Worm (Caenorhabditis elegans) whole organism, L4 larva: ENCODE data around the gene H06H21.8.
A peak's percentile ranks its signal among the peaks of the same experiment; 100 is the strongest.

Experiments used
- F26F4.8 ChIP-seq: fragments of 200-800 bp; sonication (Bioruptor generic); conservative IDR thresholded peaks from 2 replicates; pipeline ENCODE4 v1.3.6; 2022; ENCODE audit warnings: missing genetic modification characterization, missing compliant biosample characterization
- R02D3.7 ChIP-seq: fragments of 150-350 bp; sonication (generic microtip); optimal IDR thresholded peaks from 3 replicates; lab custom pipeline; 2014; ENCODE audit warnings: missing biosample characterization, missing genetic modification characterization
- T20F7.1 ChIP-seq: fragments of 200-800 bp; sonication (Bioruptor generic); optimal IDR thresholded peaks from 2 replicates; lab custom pipeline; 2018; ENCODE audit warnings: mild to moderate bottlenecking, missing genetic modification characterization, missing compliant biosample characterization
- T26A8.4 ChIP-seq: fragments of 200-800 bp; sonication (Bioruptor generic); IDR thresholded peaks from 2 replicates; pipeline ENCODE4 v1.3.6; 2022; ENCODE audit warnings: missing genetic modification characterization, missing compliant biosample characterization
- aha-1 ChIP-seq: fragments of 150-350 bp; peaks from one replicate; lab custom pipeline; 2014; ENCODE audit warnings: missing biosample characterization, missing genetic modification characterization
- aly-2 ChIP-seq: sonication (generic microtip); optimal IDR thresholded peaks from 2 replicates; lab custom pipeline; 2018; ENCODE audit warnings: missing biosample characterization, missing genetic modification characterization
- ceh-32 ChIP-seq: sonication (generic microtip); optimal IDR thresholded peaks from 2 replicates; lab custom pipeline; 2016; ENCODE audit warnings: mild to moderate bottlenecking, missing genetic modification characterization, missing compliant biosample characterization; ENCODE audit not compliant: poor library complexity
- ceh-62 ChIP-seq: sonication (generic microtip); optimal IDR thresholded peaks from 2 replicates; lab custom pipeline; 2017; ENCODE audit warnings: missing biosample characterization, missing genetic modification characterization
- daf-12 ChIP-seq: fragments of 150-350 bp; optimal IDR thresholded peaks from 2 replicates; lab custom pipeline; 2014; ENCODE audit warnings: missing biosample characterization, missing genetic modification reagents, missing genetic modification characterization
- daf-16 ChIP-seq, 3 experiments: sonication (generic microtip); optimal IDR thresholded peaks; 2 replicates each; lab custom pipeline; 2016 to 2017; ENCODE audit warnings: missing genetic modification characterization in 3 of 3, missing genetic modification reagents in 3 of 3, mild to moderate bottlenecking in 2 of 3, missing compliant biosample characterization in 2 of 3, missing biosample characterization in 1 of 3, moderate library complexity in 1 of 3
- daf-8 ChIP-seq: fragments of 200-800 bp; sonication (Bioruptor generic); IDR thresholded peaks from 2 replicates; pipeline ENCODE4 v1.3.6; 2022; ENCODE audit warnings: missing genetic modification characterization, missing compliant biosample characterization
- duxl-1 ChIP-seq: sonication (generic microtip); optimal IDR thresholded peaks from 2 replicates; lab custom pipeline; 2016; ENCODE audit warnings: mild to moderate bottlenecking, missing genetic modification characterization, moderate library complexity, missing compliant biosample characterization; ENCODE audit not compliant: poor library complexity
- dve-1 ChIP-seq: sonication (generic microtip); optimal IDR thresholded peaks from 2 replicates; lab custom pipeline; 2017; ENCODE audit warnings: antibody characterized with exemption, mild to moderate bottlenecking, missing genetic modification characterization, missing compliant biosample characterization; ENCODE audit not compliant: insufficient read depth
- hif-1 ChIP-seq, 2 experiments: sonication (generic microtip); optimal IDR thresholded peaks; 2 replicates each; lab custom pipeline; 2016 to 2017; ENCODE audit warnings: missing compliant biosample characterization in 2 of 2, missing genetic modification characterization in 2 of 2, missing genetic modification reagents in 2 of 2, missing genotype in 2 of 2, mild to moderate bottlenecking in 1 of 2
- lin-38 ChIP-seq: fragments of 200-800 bp; sonication (Bioruptor generic); IDR thresholded peaks from 2 replicates; pipeline ENCODE4 v1.3.6; 2022; ENCODE audit warnings: missing genetic modification reagents, missing genetic modification characterization, missing compliant biosample characterization
- lin-39 ChIP-seq: fragments of 150-350 bp; optimal IDR thresholded peaks from 2 replicates; lab custom pipeline; 2014; ENCODE audit warnings: missing biosample characterization, missing genetic modification reagents, missing genetic modification characterization
- madf-5 ChIP-seq, 2 experiments: fragments of 200-800 bp; sonication (Bioruptor generic); IDR thresholded peaks; 2 replicates each; pipeline ENCODE4 v1.3.6; 2022; ENCODE audit warnings: missing compliant biosample characterization in 2 of 2, missing genetic modification characterization in 2 of 2
- mdt-29 ChIP-seq: fragments of 200-800 bp; sonication (Bioruptor generic); IDR thresholded peaks from 2 replicates; pipeline ENCODE4 v1.3.6; 2022; ENCODE audit warnings: missing genetic modification reagents, missing genetic modification characterization, missing compliant biosample characterization
- mes-2 ChIP-seq: sonication (generic microtip); optimal IDR thresholded peaks from 2 replicates; lab custom pipeline; 2016; ENCODE audit warnings: missing genotype, mild to moderate bottlenecking, missing genetic modification characterization, missing compliant biosample characterization; ENCODE audit not compliant: poor library complexity, severe bottlenecking
- nhr-10 ChIP-seq: fragments of 150-350 bp; optimal IDR thresholded peaks from 2 replicates; lab custom pipeline; 2014; ENCODE audit warnings: missing biosample characterization, missing genetic modification characterization
- nhr-41 ChIP-seq: fragments of 200-800 bp; sonication (Bioruptor generic); IDR thresholded peaks from 2 replicates; pipeline ENCODE4 v1.3.6; 2022; ENCODE audit warnings: missing genetic modification reagents, missing genetic modification characterization, missing compliant biosample characterization
- nhr-48 ChIP-seq: sonication (generic microtip); optimal IDR thresholded peaks from 2 replicates; lab custom pipeline; 2016; ENCODE audit warnings: mild to moderate bottlenecking, missing genetic modification characterization, missing compliant biosample characterization
- nhr-76 ChIP-seq: fragments of 150-350 bp; optimal IDR thresholded peaks from 2 replicates; lab custom pipeline; 2014; ENCODE audit warnings: missing biosample characterization, missing genetic modification characterization
- pha-4 ChIP-seq, 2 experiments: fragments of 150-350 bp in 1 of 2; fragments of 200-800 bp in 1 of 2; sonication (Bioruptor generic) in 1 of 2; IDR thresholded peaks in 1 of 2; optimal IDR thresholded peaks in 1 of 2; 2 replicates each; pipeline versions ENCODE4 v1.3.6 to Lab custom; 2014 to 2022; ENCODE audit warnings: missing genetic modification characterization in 2 of 2, missing genetic modification reagents in 2 of 2, missing biosample characterization in 1 of 2, missing compliant biosample characterization in 1 of 2
- php-3 ChIP-seq: fragments of 200-800 bp; sonication (Bioruptor generic); IDR thresholded peaks from 2 replicates; pipeline ENCODE4 v1.3.6; 2022; ENCODE audit warnings: missing genetic modification reagents, missing genetic modification characterization, missing compliant biosample characterization
- pqm-1 ChIP-seq: sonication (generic microtip); optimal IDR thresholded peaks from 2 replicates; lab custom pipeline; 2017; ENCODE audit warnings: missing biosample characterization, missing genetic modification characterization
- saeg-2 ChIP-seq: fragments of 200-800 bp; sonication (Bioruptor generic); IDR thresholded peaks from 2 replicates; pipeline ENCODE4 v1.3.6; 2022; ENCODE audit warnings: missing genetic modification reagents, missing genetic modification characterization, missing compliant biosample characterization
- skn-1 ChIP-seq: fragments of 150-350 bp; optimal IDR thresholded peaks from 2 replicates; lab custom pipeline; 2014; ENCODE audit warnings: missing biosample characterization, missing genetic modification characterization
- snpc-1.2 ChIP-seq: fragments of 200-800 bp; sonication (Bioruptor generic); IDR thresholded peaks from 2 replicates; pipeline ENCODE4 v1.3.6; 2022; ENCODE audit warnings: missing genetic modification reagents, missing genetic modification characterization, missing compliant biosample characterization
- spr-1 ChIP-seq: sonication (generic microtip); optimal IDR thresholded peaks from 2 replicates; lab custom pipeline; 2016; ENCODE audit warnings: mild to moderate bottlenecking, missing genetic modification characterization, missing compliant biosample characterization
- tag-97 ChIP-seq: fragments of 200-800 bp; sonication (Bioruptor generic); IDR thresholded peaks from 2 replicates; pipeline ENCODE4 v1.3.6; 2022; ENCODE audit warnings: missing genetic modification characterization, missing compliant biosample characterization
- tra-1 ChIP-seq: fragments of 200-800 bp; sonication (Bioruptor generic); IDR thresholded peaks from 2 replicates; pipeline ENCODE4 v1.3.6; 2022; ENCODE audit warnings: missing genetic modification reagents, missing genetic modification characterization, missing compliant biosample characterization
- unc-62 ChIP-seq, 3 experiments: fragments of 150-350 bp in 1 of 3; sonication (generic microtip); optimal IDR thresholded peaks in 2 of 3; peaks in 1 of 3; 1 replicate in 1 of 3; 2 replicates in 2 of 3; lab custom pipeline; 2014 to 2017; ENCODE audit warnings: missing biosample characterization in 3 of 3, missing genetic modification characterization in 3 of 3, missing genetic modification reagents in 3 of 3, missing genotype in 1 of 3
- zag-1 ChIP-seq: fragments of 150-350 bp; optimal IDR thresholded peaks from 2 replicates; lab custom pipeline; 2014; ENCODE audit warnings: missing biosample characterization, missing genetic modification characterization
- ztf-11 ChIP-seq: fragments of 150-350 bp; optimal IDR thresholded peaks from 2 replicates; lab custom pipeline; 2014; ENCODE audit warnings: missing biosample characterization, missing genetic modification characterization

The H06H21.8 gene

DNA sequence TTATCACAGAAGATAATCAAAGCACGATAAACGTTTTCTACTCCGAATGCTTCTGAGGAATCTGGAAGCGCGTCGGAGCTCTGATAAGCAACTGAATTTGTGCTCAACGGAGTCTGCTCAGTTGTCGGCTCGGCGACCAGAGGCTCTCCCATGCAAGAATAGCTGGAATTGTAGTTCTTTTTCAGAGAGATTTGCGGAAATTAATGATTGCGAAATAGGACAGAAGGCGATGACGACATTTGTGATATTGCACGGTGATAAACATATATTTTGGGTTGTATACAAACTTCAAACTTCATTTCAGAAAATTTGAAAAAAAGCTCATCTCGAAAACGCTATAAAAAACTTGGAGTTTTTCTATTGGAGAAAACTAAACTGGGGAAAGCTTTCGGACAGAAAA lies 11.1 kb downstream of the H06H21.8 start, which contains the start of gene H06H21.37:
Gene H06H21.37, minus strand, starts transcription at position 162 of the 400 bp plus-strand sequence.
- TF ChIP-seq daf-8 (GFP tag; lab: Robert Waterston, UW) (no peak), saeg-2 (GFP tag; lab: Robert Waterston, UW) (no peak), pqm-1 (tag; lab: Kevin White, UChicago) (no peak), mdt-29 (GFP tag; lab: Robert Waterston, UW) (no peak), tra-1 (no peak), aly-2 (tag; lab: Kevin White, UChicago) (no peak), hif-1 (tag; optimal IDR thresholded peaks at IDR 0.05; lab: Kevin White, UChicago) (no peak)

DNA sequence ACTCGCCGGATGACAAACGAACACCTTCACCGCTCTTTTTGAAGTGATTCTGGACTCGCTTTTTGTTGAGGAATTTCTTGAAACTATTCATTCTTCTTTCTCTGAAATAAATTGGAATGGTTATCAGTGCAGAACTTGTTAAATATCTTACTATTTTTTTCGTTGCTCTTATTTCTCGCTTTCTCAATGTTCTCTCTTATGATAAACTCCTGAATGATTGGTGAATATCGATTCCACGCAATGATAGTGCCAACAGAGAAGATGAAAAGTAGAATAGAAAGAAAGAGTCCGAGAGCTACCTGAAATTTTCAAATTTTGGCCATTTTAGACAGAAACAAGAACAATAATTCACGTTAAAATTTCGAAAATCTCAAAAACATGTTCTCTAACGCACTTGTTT lies 11.5 kb downstream of the H06H21.8 start, which contains the start of gene ubxn-6:
Gene ubxn-6, minus strand, starts transcription at position 101 of the 400 bp plus-strand sequence.
- no peak for TF ChIP-seq mes-2 (tag; lab: Kevin White, UChicago)
- TF ChIP-seq daf-16 (GFP tag; optimal IDR thresholded peaks at IDR 0.05; lab: Kevin White, UChicago): no peak
- TF ChIP-seq daf-16 (tag; optimal IDR thresholded peaks at IDR 0.05; lab: Kevin White, UChicago): no peak
- TF ChIP-seq skn-1 (tag; lab: Kevin White, UChicago): no peak
- no peak for TF ChIP-seq unc-62 (GFP tag; optimal IDR thresholded peaks at IDR 0.05 in 1 of 2; lab: Kevin White, UChicago)
- TF ChIP-seq unc-62 (tag; optimal IDR thresholded peaks at IDR 0.05; lab: Kevin White, UChicago): no peak
- TF ChIP-seq ztf-11 (tag; lab: Kevin White, UChicago): no peak

DNA sequence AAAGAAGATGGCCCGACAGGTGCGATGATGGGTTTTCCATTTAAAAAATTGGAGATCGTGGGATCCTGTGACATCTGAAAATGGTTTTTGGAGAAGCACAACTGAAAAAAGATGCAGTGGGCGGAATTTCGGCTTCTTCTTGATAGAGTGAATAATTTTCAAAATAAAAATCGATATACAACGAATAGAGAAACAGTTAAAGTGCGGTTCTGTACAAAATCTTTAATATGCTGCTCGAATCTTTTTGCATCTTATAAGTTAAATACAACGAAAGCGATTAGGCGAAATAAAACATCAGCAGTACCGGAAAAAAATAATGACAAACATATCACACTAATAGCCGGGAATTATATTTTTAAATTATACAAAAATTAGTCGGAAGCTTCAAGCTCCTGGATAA lies 13.7 kb downstream of the H06H21.8 start, which contains the start of gene H06H21.11:
Gene H06H21.11, minus strand, starts transcription at position 101 of the 400 bp plus-strand sequence.
- TF ChIP-seq snpc-1.2 (GFP tag; lab: Robert Waterston, UW): no peak
- no peak for TF ChIP-seq T26A8.4 (GFP tag; lab: Robert Waterston, UW)
- no peak for TF ChIP-seq daf-8 (GFP tag; lab: Robert Waterston, UW)
- TF ChIP-seq ceh-62 (tag; lab: Kevin White, UChicago): no peak
- TF ChIP-seq aha-1 (tag; lab: Kevin White, UChicago): peak; percentile 25
- no peak for TF ChIP-seq spr-1 (tag; lab: Kevin White, UChicago)
- TF ChIP-seq lin-38 (GFP tag; lab: Robert Waterston, UW): peak; percentile 35; the same call in 1 of the 2 replicates
- TF ChIP-seq dve-1 (tag; lab: Kevin White, UChicago): no peak
- no peak for TF ChIP-seq nhr-48 (tag; lab: Kevin White, UChicago)
- no peak for TF ChIP-seq hif-1 (tag; optimal IDR thresholded peaks at IDR 0.05; lab: Kevin White, UChicago)
- no peak for TF ChIP-seq pqm-1 (tag; lab: Kevin White, UChicago)
- no peak for TF ChIP-seq zag-1 (tag; lab: Kevin White, UChicago)
- TF ChIP-seq php-3 (GFP tag; lab: Robert Waterston, UW): no peak
- TF ChIP-seq tag-97: no peak
- TF ChIP-seq madf-5 (GFP tag; IDR thresholded peaks at IDR 0.05; lab: Robert Waterston, UW): no peak
- TF ChIP-seq T20F7.1: no peak
- no peak for TF ChIP-seq F26F4.8 (GFP tag; lab: Robert Waterston, UW)
- no peak for TF ChIP-seq nhr-10 (tag; lab: Kevin White, UChicago)
- peak; percentile 37; the same call in 1 of the 2 replicates for TF ChIP-seq pha-4 (GFP tag; IDR thresholded peaks at IDR 0.05; lab: Robert Waterston, UW)
- no peak for TF ChIP-seq pha-4 (tag; optimal IDR thresholded peaks at IDR 0.05; lab: Kevin White, UChicago)

DNA sequence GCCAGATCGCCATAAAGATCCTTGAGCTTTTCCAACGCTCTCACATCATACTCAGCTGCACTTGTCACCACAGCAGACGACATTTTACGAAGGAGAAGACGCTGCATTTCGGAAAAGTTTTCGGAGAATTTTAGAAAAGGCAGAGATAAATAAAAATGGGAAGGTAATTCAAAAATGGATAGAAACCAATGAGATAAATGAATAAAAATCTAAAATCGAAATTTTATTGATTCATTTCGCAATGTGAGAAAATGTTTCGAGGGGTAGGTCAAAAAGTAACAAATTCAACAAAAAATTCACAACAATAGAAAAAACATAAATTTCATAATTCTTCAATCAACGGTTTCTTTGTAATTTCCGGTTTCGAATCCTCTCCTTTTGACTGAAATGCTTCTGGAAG lies 14.4 kb downstream of the H06H21.8 start, which contains the start of gene dpf-5:
Gene dpf-5, minus strand, starts transcription at position 101 of the 400 bp plus-strand sequence.
- TF ChIP-seq lin-39 (tag; lab: Kevin White, UChicago): no peak
- no peak for TF ChIP-seq T26A8.4 (GFP tag; lab: Robert Waterston, UW)
- TF ChIP-seq tra-1: no peak
- no peak for TF ChIP-seq nhr-41
- TF ChIP-seq daf-12 (tag; lab: Kevin White, UChicago): no peak
- TF ChIP-seq nhr-76 (tag; lab: Kevin White, UChicago): no peak
- TF ChIP-seq duxl-1 (tag; lab: Kevin White, UChicago): no peak
- no peak for TF ChIP-seq R02D3.7 (tag; lab: Kevin White, UChicago)
- no peak for TF ChIP-seq daf-16 (GFP tag; optimal IDR thresholded peaks at IDR 0.05; lab: Kevin White, UChicago)
- no peak for TF ChIP-seq daf-16 (tag; optimal IDR thresholded peaks at IDR 0.05; lab: Kevin White, UChicago)
- TF ChIP-seq ceh-32 (tag; lab: Kevin White, UChicago): no peak
